Worm (Caenorhabditis elegans) whole organism, midembryonic: ENCODE results near the gene F56H9.2.

Source experiments
- T22C8.4 ChIP-seq: fragments of 200-800 bp; sonication (Bioruptor generic); IDR thresholded peaks from 2 replicates; pipeline ENCODE4 v1.3.6; 2022; ENCODE audit warnings: missing genetic modification characterization, missing compliant biosample characterization
- cog-1 ChIP-seq: sonication (generic microtip); optimal IDR thresholded peaks from 2 replicates; lab custom pipeline; 2016; ENCODE audit warnings: missing genetic modification characterization, missing compliant biosample characterization
- flt-1 ChIP-seq: fragments of 200-800 bp; sonication (Bioruptor generic); IDR thresholded peaks from 2 replicates; pipeline ENCODE4 v1.3.6; 2022; ENCODE audit warnings: missing genetic modification characterization, missing compliant biosample characterization
- klf-2 ChIP-seq: fragments of 200-800 bp; sonication (Bioruptor generic); conservative IDR thresholded peaks from 2 replicates; pipeline ENCODE4 v1.3.6; 2022; ENCODE audit warnings: missing genetic modification reagents, missing genetic modification characterization, missing compliant biosample characterization
- med-1 ChIP-seq: sonication (generic microtip); optimal IDR thresholded peaks from 2 replicates; lab custom pipeline; 2017; ENCODE audit warnings: missing genetic modification characterization, mild to moderate bottlenecking, missing compliant biosample characterization, antibody characterized with exemption, missing genetic modification reagents; ENCODE audit not compliant: insufficient read depth
- ref-1 ChIP-seq: fragments of 200-800 bp; sonication (Bioruptor generic); conservative IDR thresholded peaks from 2 replicates; pipeline ENCODE4 v1.3.6; 2022; ENCODE audit warnings: missing genetic modification reagents, missing genetic modification characterization, missing compliant biosample characterization
- tab-1 ChIP-seq: fragments of 200-800 bp; sonication (Bioruptor generic); IDR thresholded peaks from 2 replicates; pipeline ENCODE4 v1.3.6; 2022; ENCODE audit warnings: missing genetic modification characterization, missing compliant biosample characterization
- ztf-23 ChIP-seq: fragments of 200-800 bp; sonication (Bioruptor generic); IDR thresholded peaks from 2 replicates; pipeline ENCODE4 v1.3.6; 2022; ENCODE audit warnings: missing genetic modification reagents, missing genetic modification characterization, missing compliant biosample characterization
- ztf-29 ChIP-seq: fragments of 200-800 bp; sonication (Bioruptor generic); IDR thresholded peaks from 2 replicates; pipeline ENCODE4 v1.3.6; 2022; ENCODE audit warnings: missing genetic modification reagents, missing genetic modification characterization, missing compliant biosample characterization

DNA sequence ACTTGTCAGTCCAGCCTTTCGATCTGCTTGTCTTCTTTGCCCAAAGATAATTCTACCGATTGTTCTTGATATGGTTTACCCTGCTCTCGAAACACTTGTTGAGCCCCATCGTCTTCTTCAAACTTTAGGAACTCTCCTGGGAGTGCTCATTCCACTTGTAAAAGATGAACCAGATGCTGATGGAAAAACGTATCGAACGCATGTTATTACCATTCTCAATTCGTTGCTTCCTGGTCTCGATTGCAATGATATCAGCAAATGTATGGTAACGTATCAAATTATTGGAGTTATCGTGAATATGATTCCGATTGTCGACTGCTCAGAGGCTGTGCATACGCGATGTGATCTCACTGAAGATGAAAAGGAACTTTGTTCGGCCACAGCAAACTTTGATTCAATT lies 35.6 kb upstream of the F56H9.2 start:
- TF ChIP-seq klf-2 (GFP tag; lab: Robert Waterston, UW) (no peak), ref-1 (GFP tag; lab: Robert Waterston, UW) (no peak), ztf-23 (no peak), ztf-29 (GFP tag; lab: Robert Waterston, UW) (no peak), flt-1 (GFP tag; lab: Robert Waterston, UW) (no peak), med-1 (GFP tag; lab: Kevin White, UChicago) (no peak), tab-1 (GFP tag; lab: Robert Waterston, UW) (no peak), T22C8.4 (GFP tag; lab: Robert Waterston, UW) (no peak), cog-1 (tag; lab: Kevin White, UChicago) (no peak)
